Worm (Caenorhabditis elegans): ENCODE results near the gene Y47D3A.13.
A peak's percentile ranks its signal among the peaks of the same experiment; 100 is the strongest.

Y47D3A.13 gene

DNA sequence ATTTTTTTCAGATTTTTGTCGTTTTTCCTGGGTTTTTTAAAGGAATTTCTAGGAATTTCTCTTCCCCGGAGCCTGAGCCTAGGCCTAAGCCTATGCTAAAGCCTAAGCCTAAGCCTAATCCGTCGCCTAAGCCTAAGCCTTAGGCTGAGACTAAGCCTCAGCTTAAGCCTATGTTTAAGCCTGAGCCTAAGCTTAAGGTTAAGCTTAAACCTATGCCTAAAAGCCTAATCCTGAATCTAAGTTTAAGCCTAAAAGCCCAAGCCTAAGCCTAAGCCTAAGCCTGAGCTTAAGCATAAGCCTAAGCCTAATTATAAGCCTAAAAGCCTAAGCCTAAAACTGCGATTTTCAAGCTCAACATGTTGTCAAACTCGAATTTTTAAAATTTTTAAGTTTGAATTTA, 29.8 kb downstream of the Y47D3A.13 start:
- TF ChIP-seq nhr-23 (tag; optimal IDR thresholded peaks at IDR 0.05) (no peak), egl-27 (tag; optimal IDR thresholded peaks at IDR 0.05) (no peak), peb-1 (tag; optimal IDR thresholded peaks at IDR 0.05) (no peak), aly-2 (tag; optimal IDR thresholded peaks at IDR 0.05) (no peak), nhr-129 (tag; optimal IDR thresholded peaks at IDR 0.05) (no peak), skn-1 (tag; optimal IDR thresholded peaks at IDR 0.05) (no peak), ceh-82 (tag; optimal IDR thresholded peaks at IDR 0.05) (no peak), nhr-10 (tag; optimal IDR thresholded peaks at IDR 0.05) (no peak), elt-1 (tag; optimal IDR thresholded peaks at IDR 0.05) (no peak), ama-1 (optimal IDR thresholded peaks at IDR 0.05) (no peak)

DNA sequence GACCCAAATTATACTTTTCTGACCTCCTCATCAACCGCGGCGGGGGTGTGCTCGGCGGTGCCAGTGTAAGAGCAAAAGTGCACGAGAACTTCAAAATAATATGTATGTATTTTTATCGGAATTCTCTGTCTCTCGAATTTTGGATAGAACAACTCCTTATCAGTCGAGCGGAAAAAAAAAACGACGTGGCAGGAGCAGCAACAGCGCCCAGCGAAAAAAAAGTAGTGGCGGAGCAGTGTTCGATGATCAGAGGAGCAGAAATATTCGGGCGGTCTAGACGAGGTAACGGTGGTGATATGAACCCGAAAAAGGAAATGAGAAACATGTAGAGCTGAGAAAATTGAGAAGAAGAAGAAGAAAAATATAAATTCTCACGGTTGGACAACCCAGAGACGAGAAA, 30.7 kb downstream of the Y47D3A.13 start:
- TF ChIP-seq crh-2 (tag; optimal IDR thresholded peaks at IDR 0.05): peak; percentile 28
- TF ChIP-seq ztf-1 (GFP tag; conservative IDR thresholded peaks at IDR 0.05): no peak
- peak; percentile 21 for TF ChIP-seq fos-1 (tag; optimal IDR thresholded peaks at IDR 0.05)
- TF ChIP-seq elt-1 (tag; optimal IDR thresholded peaks at IDR 0.05): no peak

DNA sequence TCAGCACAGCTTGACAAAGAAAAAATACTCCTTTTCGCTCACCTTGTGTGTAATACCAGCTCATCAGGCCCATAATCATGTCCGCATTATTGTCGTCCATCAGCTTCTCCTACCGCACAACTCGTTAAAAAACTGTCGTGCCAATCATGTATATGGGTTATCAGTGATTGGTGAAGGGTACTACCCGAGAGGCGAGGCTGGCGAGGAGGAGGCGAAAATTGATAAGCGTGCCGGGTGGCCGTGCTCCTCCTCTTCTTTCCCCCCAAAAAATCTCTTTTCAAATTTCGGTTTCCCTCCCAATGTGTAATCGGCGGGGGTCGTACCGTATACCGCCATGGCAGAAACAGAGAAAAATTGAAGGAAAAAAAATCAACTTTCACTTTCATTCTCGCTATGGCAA, 35.8 kb downstream of the Y47D3A.13 start:
- TF ChIP-seq lsy-2 (tag; optimal IDR thresholded peaks at IDR 0.05): no peak
- TF ChIP-seq nhr-12 (tag; optimal IDR thresholded peaks at IDR 0.05): no peak
- no peak for TF ChIP-seq nhr-11 (tag; optimal IDR thresholded peaks at IDR 0.05)
- TF ChIP-seq blmp-1 (tag; optimal IDR thresholded peaks at IDR 0.05; ENCODE audit: insufficient read depth): no peak
- TF ChIP-seq C34F6.9 (tag; optimal IDR thresholded peaks at IDR 0.05): no peak
- peak; percentile 14 for TF ChIP-seq fos-1 (tag; optimal IDR thresholded peaks at IDR 0.05)
- peak; percentile 6 for TF ChIP-seq crh-2 (tag; optimal IDR thresholded peaks at IDR 0.05)

DNA sequence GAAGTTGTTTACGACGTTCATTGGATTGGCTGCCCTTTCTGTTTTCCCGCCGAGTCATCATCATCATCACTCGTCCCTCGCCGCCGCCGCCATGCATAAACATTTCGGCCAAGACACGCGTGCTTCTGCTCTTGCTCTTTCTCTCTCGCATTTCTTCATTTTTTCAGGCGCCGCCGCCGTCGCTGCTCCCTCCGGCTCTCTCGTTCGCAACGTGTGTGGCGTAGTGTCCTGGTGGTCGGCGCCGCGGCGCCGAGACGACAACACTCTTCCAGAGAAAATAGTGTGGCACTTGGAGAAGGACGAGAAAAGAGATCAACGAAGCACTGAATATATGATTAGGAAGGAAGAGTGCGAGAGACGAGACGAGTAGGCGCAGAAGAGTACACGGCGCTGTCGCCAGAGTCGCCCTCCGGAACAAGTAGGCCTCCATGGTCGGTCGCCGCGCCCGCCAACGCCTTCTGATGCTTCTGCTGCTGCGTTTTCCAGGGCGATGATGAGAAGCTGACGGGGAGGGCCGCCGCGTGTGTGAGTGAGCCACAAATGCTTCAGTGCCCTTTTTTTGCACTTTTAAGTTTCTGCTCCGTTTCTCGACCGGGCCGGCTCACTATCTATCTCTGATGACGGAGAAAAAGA, 38.3 kb downstream of the Y47D3A.13 start:
- no peak for TF ChIP-seq egl-27 (tag; optimal IDR thresholded peaks at IDR 0.05)
- TF ChIP-seq nhr-237 (tag; optimal IDR thresholded peaks at IDR 0.05): no peak
- peak; percentile 67 for TF ChIP-seq C34F6.9 (tag; optimal IDR thresholded peaks at IDR 0.05)
- TF ChIP-seq lin-11 (tag; optimal IDR thresholded peaks at IDR 0.05): peak; percentile 50
- TF ChIP-seq F13H6.1 (tag; optimal IDR thresholded peaks at IDR 0.05): peak; percentile 82
- TF ChIP-seq sma-9 (GFP tag; optimal IDR thresholded peaks at IDR 0.05): peak; percentile 58
- no peak for TF ChIP-seq sma-9 (tag; optimal IDR thresholded peaks at IDR 0.05)
- peak; percentile 40 for TF ChIP-seq Y55F3AM.14 (GFP tag; optimal IDR thresholded peaks at IDR 0.05)
- TF ChIP-seq sem-4 (tag; optimal IDR thresholded peaks at IDR 0.05): peak; percentile 32
- no peak for TF ChIP-seq unc-39 (tag; optimal IDR thresholded peaks at IDR 0.05)
- TF ChIP-seq mdl-1 (tag; optimal IDR thresholded peaks at IDR 0.05): peak in 1 of 2 experiments; percentile 71
- no peak for TF ChIP-seq ZK546.5 (tag; optimal IDR thresholded peaks at IDR 0.05)
- no peak for TF ChIP-seq nhr-21 (tag; optimal IDR thresholded peaks at IDR 0.05)
- TF ChIP-seq fos-1 (tag; optimal IDR thresholded peaks at IDR 0.05): peak; percentile 64
- no peak for TF ChIP-seq mab-5 (tag; optimal IDR thresholded peaks at IDR 0.05)
- TF ChIP-seq nhr-129 (tag; optimal IDR thresholded peaks at IDR 0.05): no peak
- no peak for TF ChIP-seq unc-62 (GFP tag; optimal IDR thresholded peaks at IDR 0.05)
- peak in 1 of 2 experiments; percentile 50 for TF ChIP-seq lsy-2 (tag; optimal IDR thresholded peaks at IDR 0.05)
- TF ChIP-seq nhr-11 (tag; optimal IDR thresholded peaks at IDR 0.05): no peak
- peak; percentile 80 for TF ChIP-seq crh-2 (tag; optimal IDR thresholded peaks at IDR 0.05)
- no peak for TF ChIP-seq R02D3.7 (tag; optimal IDR thresholded peaks at IDR 0.05)
- no peak for TF ChIP-seq ama-1 (optimal IDR thresholded peaks at IDR 0.05)
- no peak for TF ChIP-seq elt-1 (tag; optimal IDR thresholded peaks at IDR 0.05)
- peak; percentile 40 for TF ChIP-seq sma-3 (GFP tag; optimal IDR thresholded peaks at IDR 0.05)
- peak; percentile 66 for TF ChIP-seq unc-55 (GFP tag; optimal IDR thresholded peaks at IDR 0.05)
- TF ChIP-seq lin-13 (GFP tag; optimal IDR thresholded peaks at IDR 0.05): peak; percentile 32
- no peak for TF ChIP-seq peb-1 (tag; optimal IDR thresholded peaks at IDR 0.05)
- no peak for TF ChIP-seq ceh-82 (tag; optimal IDR thresholded peaks at IDR 0.05)
- peak; percentile 89 for TF ChIP-seq zag-1 (tag; optimal IDR thresholded peaks at IDR 0.05)

All from whole organism, L2 larva.